Worm (Caenorhabditis elegans): ENCODE measurements around the gene lsm-7.

lsm-7 gene

DNA sequence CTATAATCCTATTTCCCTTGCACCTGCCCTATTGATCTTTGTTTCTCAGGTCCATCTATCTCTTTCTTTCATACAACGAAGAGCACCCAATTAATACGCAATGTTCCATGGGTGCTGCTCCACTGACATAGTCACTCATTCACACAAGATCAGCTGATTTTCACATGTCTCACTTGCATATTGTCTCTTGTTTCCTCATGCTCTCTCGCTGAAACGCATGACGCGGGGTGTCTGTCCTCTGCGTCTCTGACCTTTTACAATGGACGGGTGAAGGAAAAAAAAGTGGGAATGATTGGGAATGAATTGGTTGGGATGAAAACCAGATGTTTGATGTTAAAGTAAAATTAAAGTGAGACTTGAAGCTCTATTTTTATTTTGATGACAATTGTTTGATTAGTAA lies 2.0 kb downstream of the lsm-7 start (continued):
- TF ChIP-seq hlh-11 (tag; optimal IDR thresholded peaks at IDR 0.05), result peak; percentile 99
- peak; percentile 91 for TF ChIP-seq ceh-20 (GFP tag; IDR thresholded peaks at IDR 0.05)
- TF ChIP-seq lim-7 (GFP tag; IDR thresholded peaks at IDR 0.05), result no peak
- TF ChIP-seq nhr-11 (tag; optimal IDR thresholded peaks at IDR 0.05), result peak; percentile 93
- TF ChIP-seq unc-62 (GFP tag; optimal IDR thresholded peaks at IDR 0.05 in 1 of 2), result peak in 1 of 2 experiments; percentile 98
- no peak for TF ChIP-seq unc-62 (tag; optimal IDR thresholded peaks at IDR 0.05)
- TF ChIP-seq lir-3 (tag; optimal IDR thresholded peaks at IDR 0.05), result no peak
- no peak for TF ChIP-seq cey-2 (tag; optimal IDR thresholded peaks at IDR 0.05; ENCODE audit: borderline replicate concordance, insufficient read depth)
- no peak for TF ChIP-seq lin-38 (GFP tag; IDR thresholded peaks at IDR 0.05)
- 0 out of 2 replicates have a peak, but pooled peaks have one; percentile 29 for TF ChIP-seq nhr-41 (GFP tag; IDR thresholded peaks at IDR 0.05)
- TF ChIP-seq pha-4 (GFP tag; IDR thresholded peaks at IDR 0.05), result no peak
- no peak for TF ChIP-seq pha-4 (tag; optimal IDR thresholded peaks at IDR 0.05)
- TF ChIP-seq spr-3 (GFP tag; optimal IDR thresholded peaks at IDR 0.05), result no peak
- peak in 1 of 2 experiments; percentile 50 for TF ChIP-seq daf-16 (GFP tag; optimal IDR thresholded peaks at IDR 0.05)
- TF ChIP-seq daf-16 (tag; optimal IDR thresholded peaks at IDR 0.05), result peak; percentile 67
- peak; percentile 88 for TF ChIP-seq dmd-6 (GFP tag; IDR thresholded peaks at IDR 0.05)
- TF ChIP-seq nhr-25 (tag; optimal IDR thresholded peaks at IDR 0.05; ENCODE audit: borderline replicate concordance, insufficient read depth), result no peak
- 0 out of 2 replicates have a peak, but pooled peaks have one; percentile 34 for TF ChIP-seq arid-1 (GFP tag; conservative IDR thresholded peaks at IDR 0.05)
- TF ChIP-seq duxl-1 (tag; optimal IDR thresholded peaks at IDR 0.05; ENCODE audit: poor library complexity), result no peak

DNA sequence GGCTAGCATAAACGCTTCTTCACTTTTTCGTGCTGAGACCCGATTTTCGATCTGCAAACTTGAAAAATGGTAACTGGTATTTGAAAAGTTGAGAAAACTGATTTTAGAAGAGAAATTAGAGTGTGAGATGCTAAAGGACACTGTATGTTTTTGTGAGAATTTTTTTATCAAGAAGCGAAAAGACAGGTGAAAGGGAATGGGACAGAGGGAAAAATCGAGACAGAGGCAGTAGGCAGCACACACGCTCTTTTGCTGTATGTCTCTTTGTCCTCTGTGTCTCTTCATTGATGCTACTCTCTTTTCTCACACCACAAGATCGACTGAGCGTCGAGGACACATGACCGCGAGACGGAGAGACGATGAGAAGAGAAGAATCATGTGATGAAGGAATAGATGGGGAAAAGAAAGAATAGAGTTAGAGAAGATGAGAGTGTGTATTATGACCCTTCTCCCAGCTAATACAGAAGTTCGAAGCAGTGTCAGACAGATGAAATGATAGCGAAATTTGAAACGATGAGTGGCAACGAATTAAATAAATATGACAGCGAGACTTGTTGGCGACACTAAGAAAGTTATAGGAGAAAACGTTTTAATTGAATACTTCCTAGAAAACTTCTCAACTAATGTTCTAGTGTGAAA lies 2.7 kb downstream of the lsm-7 start, which contains the start of gene lgg-2:
Gene lgg-2, minus strand, starts transcription at position 51 of the 639 bp plus-strand sequence.
- TF ChIP-seq F49E8.2 (tag; optimal IDR thresholded peaks at IDR 0.05; ENCODE audit: borderline replicate concordance) (no peak), spr-3 (GFP tag; optimal IDR thresholded peaks at IDR 0.05) (no peak), nhr-102 (tag; optimal IDR thresholded peaks at IDR 0.05) (peak; percentile 92), nhr-28 (tag; optimal IDR thresholded peaks at IDR 0.05) (peak; percentile 96), lsy-2 (tag; optimal IDR thresholded peaks at IDR 0.05) (peak; percentile 88 to 95), spr-1 (tag; optimal IDR thresholded peaks at IDR 0.05) (peak; percentile 82), zfp-2 (tag; optimal IDR thresholded peaks at IDR 0.05) (peak; percentile 39), madf-5 (GFP tag; IDR thresholded peaks at IDR 0.05) (no peak), egl-43 (GFP tag; IDR thresholded peaks at IDR 0.05) (peak; percentile 65; the same call in 1 of the 2 replicates), daf-8 (GFP tag; IDR thresholded peaks at IDR 0.05) (no peak), rbr-2 (tag; optimal IDR thresholded peaks at IDR 0.05) (no peak), nhr-6 (tag; optimal IDR thresholded peaks at IDR 0.05) (peak; percentile 97), nhr-41 (GFP tag; IDR thresholded peaks at IDR 0.05) (peak; percentile 84), snpc-1.2 (GFP tag; IDR thresholded peaks at IDR 0.05) (no peak), ama-1 (optimal IDR thresholded peaks at IDR 0.05) (peak; percentile 19), zfp-3 (GFP tag; conservative IDR thresholded peaks at IDR 0.05) (peak; percentile 89), zip-2 (tag; optimal IDR thresholded peaks at IDR 0.05) (no peak), cey-2 (tag; optimal IDR thresholded peaks at IDR 0.05; ENCODE audit: borderline replicate concordance, insufficient read depth) (peak; percentile 63), Y5F2A.4 (GFP tag; optimal IDR thresholded peaks at IDR 0.05) (peak; percentile 12), nhr-111 (GFP tag; optimal IDR thresholded peaks at IDR 0.05) (no peak), T20F7.1 (GFP tag; optimal IDR thresholded peaks at IDR 0.05) (peak; percentile 83), ces-1 (GFP tag; optimal IDR thresholded peaks at IDR 0.05) (no peak), hmg-1.1 (GFP tag; IDR thresholded peaks at IDR 0.05) (peak; percentile 87), lin-13 (GFP tag; optimal IDR thresholded peaks at IDR 0.05) (peak; percentile 89), unc-130 (GFP tag; optimal IDR thresholded peaks at IDR 0.05) (no peak), skn-1 (tag; optimal IDR thresholded peaks at IDR 0.05) (no peak), mdt-29 (GFP tag; IDR thresholded peaks at IDR 0.05) (peak; percentile 93), unc-62 (GFP tag; optimal IDR thresholded peaks at IDR 0.05 in 1 of 2) (peak in 1 of 2 experiments; percentile 99), unc-62 (tag; optimal IDR thresholded peaks at IDR 0.05) (peak; percentile 67), dmd-8 (GFP tag; IDR thresholded peaks at IDR 0.05) (no peak), dve-1 (tag; optimal IDR thresholded peaks at IDR 0.05; ENCODE audit: insufficient read depth) (peak; percentile 97), arid-1 (GFP tag; conservative IDR thresholded peaks at IDR 0.05) (peak; percentile 69; the same call in 1 of the 2 replicates), lin-39 (tag; optimal IDR thresholded peaks at IDR 0.05) (peak; percentile 1), daf-16 (GFP tag; optimal IDR thresholded peaks at IDR 0.05) (peak; percentile 63 to 70), daf-16 (tag; optimal IDR thresholded peaks at IDR 0.05) (peak; percentile 93), unc-39 (tag; optimal IDR thresholded peaks at IDR 0.05) (no peak), ztf-11 (tag; optimal IDR thresholded peaks at IDR 0.05) (no peak)

Data from whole organism, L4 larva.